Fruit fly (Drosophila melanogaster): ENCODE data around the gene CG9541.

- TF ChIP-seq Sin3A (optimal IDR thresholded peaks at IDR 0.05) (no peak), psq (optimal IDR thresholded peaks at IDR 0.05) (no peak), h (optimal IDR thresholded peaks at IDR 0.05) (no peak), ttk (optimal IDR thresholded peaks at IDR 0.05) (no peak), insv (optimal IDR thresholded peaks at IDR 0.05) (no peak)
Measured at dm6 chr2L:8989037-8989591, 13.9 kb upstream of the CG9541 start, which contains the start of gene rost.
